Worm (Caenorhabditis elegans) whole organism, L2 larva: ENCODE measurements around the gene B0228.8.

ENCODE experiments used
- C34F6.9 ChIP-seq: fragments of 150-350 bp; optimal IDR thresholded peaks from 2 replicates; lab custom pipeline; 2014; ENCODE audit warnings: missing biosample characterization, missing genetic modification characterization
- F13H6.1 ChIP-seq: sonication (generic microtip); optimal IDR thresholded peaks from 2 replicates; lab custom pipeline; 2016; ENCODE audit warnings: missing genetic modification characterization, missing compliant biosample characterization
- Y55F3AM.14 ChIP-seq: fragments of 200-800 bp; sonication (Bioruptor generic); optimal IDR thresholded peaks from 2 replicates; lab custom pipeline; 2018; ENCODE audit warnings: mild to moderate bottlenecking, missing genetic modification characterization, missing compliant biosample characterization
- ZK546.5 ChIP-seq: sonication (generic microtip); optimal IDR thresholded peaks from 2 replicates; lab custom pipeline; 2017; ENCODE audit warnings: missing biosample characterization, missing genetic modification characterization
- alr-1 ChIP-seq: fragments of 150-350 bp; optimal IDR thresholded peaks from 2 replicates; lab custom pipeline; 2014; ENCODE audit warnings: missing biosample characterization, missing genetic modification characterization
- aly-2 ChIP-seq: fragments of 150-350 bp; optimal IDR thresholded peaks from 2 replicates; lab custom pipeline; 2014; ENCODE audit warnings: missing biosample characterization, missing genetic modification characterization
- ama-1 ChIP-seq: fragments of 150-350 bp; optimal IDR thresholded peaks from 2 replicates; lab custom pipeline; 2018; ENCODE audit warnings: inconsistent platforms
- ceh-16 ChIP-seq: fragments of 150-350 bp; optimal IDR thresholded peaks from 2 replicates; lab custom pipeline; 2014; ENCODE audit warnings: missing biosample characterization, missing genetic modification characterization
- ceh-82 ChIP-seq: fragments of 150-350 bp; optimal IDR thresholded peaks from 2 replicates; lab custom pipeline; 2014; ENCODE audit warnings: missing biosample characterization, missing genetic modification characterization
- dmd-4 ChIP-seq: sonication (generic microtip); optimal IDR thresholded peaks from 2 replicates; lab custom pipeline; 2017; ENCODE audit warnings: missing biosample characterization, missing genetic modification characterization
- elt-1 ChIP-seq: fragments of 150-350 bp; optimal IDR thresholded peaks from 2 replicates; lab custom pipeline; 2014; ENCODE audit warnings: missing biosample characterization, missing genetic modification characterization
- elt-3 ChIP-seq: sonication (generic microtip); optimal IDR thresholded peaks from 2 replicates; lab custom pipeline; 2017; ENCODE audit warnings: missing biosample characterization, missing genetic modification characterization
- fos-1 ChIP-seq: fragments of 150-350 bp; optimal IDR thresholded peaks from 2 replicates; lab custom pipeline; 2014; ENCODE audit warnings: missing biosample characterization, missing genetic modification characterization
- gmeb-1 ChIP-seq: fragments of 150-350 bp; optimal IDR thresholded peaks from 2 replicates; lab custom pipeline; 2014; ENCODE audit warnings: missing biosample characterization, missing genetic modification characterization
- lin-11 ChIP-seq: fragments of 150-350 bp; sonication (generic microtip); optimal IDR thresholded peaks from 2 replicates; lab custom pipeline; 2014; ENCODE audit warnings: missing biosample characterization, missing genetic modification characterization, inconsistent platforms, mixed read lengths
- lin-39 ChIP-seq: fragments of 150-350 bp; optimal IDR thresholded peaks from 2 replicates; lab custom pipeline; 2014; ENCODE audit warnings: missing biosample characterization, missing genetic modification reagents, missing genetic modification characterization
- lsy-2 ChIP-seq, 2 experiments: fragments of 150-350 bp in 1 of 2; sonication (generic microtip) in 1 of 2; optimal IDR thresholded peaks; 2 replicates each; lab custom pipeline; 2014 to 2017; ENCODE audit warnings: missing biosample characterization in 2 of 2, missing genetic modification characterization in 2 of 2
- mab-5 ChIP-seq: fragments of 150-350 bp; optimal IDR thresholded peaks from 2 replicates; lab custom pipeline; 2014; ENCODE audit warnings: missing biosample characterization, missing genetic modification characterization
- mbf-1 ChIP-seq: sonication (generic microtip); optimal IDR thresholded peaks from 2 replicates; lab custom pipeline; 2017; ENCODE audit warnings: missing biosample characterization, missing genetic modification characterization
- nhr-10 ChIP-seq: sonication (generic microtip); optimal IDR thresholded peaks from 2 replicates; lab custom pipeline; 2017; ENCODE audit warnings: missing biosample characterization, missing genetic modification characterization
- nhr-11 ChIP-seq: fragments of 150-350 bp; optimal IDR thresholded peaks from 2 replicates; lab custom pipeline; 2014; ENCODE audit warnings: missing biosample characterization, missing genetic modification characterization
- nhr-12 ChIP-seq: fragments of 150-350 bp; optimal IDR thresholded peaks from 2 replicates; lab custom pipeline; 2014; ENCODE audit warnings: missing biosample characterization, missing genetic modification characterization
- nhr-129 ChIP-seq: fragments of 150-350 bp; optimal IDR thresholded peaks from 2 replicates; lab custom pipeline; 2014; ENCODE audit warnings: missing biosample characterization, missing genetic modification characterization
- nhr-23 ChIP-seq: fragments of 150-350 bp; optimal IDR thresholded peaks from 2 replicates; lab custom pipeline; 2014; ENCODE audit warnings: missing biosample characterization, missing genetic modification reagents, missing genetic modification characterization
- nhr-237 ChIP-seq: fragments of 150-350 bp; optimal IDR thresholded peaks from 2 replicates; lab custom pipeline; 2014; ENCODE audit warnings: missing biosample characterization, missing genetic modification characterization
- nhr-25 ChIP-seq: fragments of 150-350 bp; sonication (generic microtip); optimal IDR thresholded peaks from 3 replicates; lab custom pipeline; 2014; ENCODE audit warnings: missing biosample characterization, missing genetic modification characterization
- nhr-6 ChIP-seq: fragments of 150-350 bp; optimal IDR thresholded peaks from 2 replicates; lab custom pipeline; 2014; ENCODE audit warnings: missing biosample characterization, missing genetic modification characterization
- nhr-77 ChIP-seq: fragments of 150-350 bp; optimal IDR thresholded peaks from 2 replicates; lab custom pipeline; 2014; ENCODE audit warnings: missing biosample characterization, missing genetic modification characterization
- peb-1 ChIP-seq: fragments of 150-350 bp; optimal IDR thresholded peaks from 2 replicates; lab custom pipeline; 2014; ENCODE audit warnings: missing biosample characterization, missing genetic modification characterization
- sem-4 ChIP-seq: fragments of 150-350 bp; optimal IDR thresholded peaks from 2 replicates; lab custom pipeline; 2014; ENCODE audit warnings: missing biosample characterization, missing genetic modification reagents, missing genetic modification characterization
- skn-1 ChIP-seq: sonication (generic microtip); optimal IDR thresholded peaks from 2 replicates; lab custom pipeline; 2017; ENCODE audit warnings: missing biosample characterization, missing genetic modification characterization
- sma-3 ChIP-seq: sonication (generic microtip); optimal IDR thresholded peaks from 2 replicates; lab custom pipeline; 2016; ENCODE audit warnings: missing genetic modification reagents, missing genetic modification characterization, missing compliant biosample characterization
- sma-9 ChIP-seq, 2 experiments: fragments of 150-350 bp in 1 of 2; sonication (generic microtip) in 1 of 2; optimal IDR thresholded peaks; 2 replicates each; lab custom pipeline; 2014 to 2016; ENCODE audit warnings: missing genetic modification characterization in 2 of 2, mild to moderate bottlenecking in 1 of 2, missing biosample characterization in 1 of 2, missing compliant biosample characterization in 1 of 2, missing genetic modification reagents in 1 of 2, moderate library complexity in 1 of 2
- snpc-4 ChIP-seq: fragments of 150-350 bp; optimal IDR thresholded peaks from 2 replicates; lab custom pipeline; 2014; ENCODE audit warnings: missing biosample characterization, missing genetic modification characterization
- unc-39 ChIP-seq: fragments of 150-350 bp; optimal IDR thresholded peaks from 2 replicates; lab custom pipeline; 2014; ENCODE audit warnings: missing biosample characterization, missing genetic modification characterization
- unc-62 ChIP-seq: fragments of 150-350 bp; optimal IDR thresholded peaks from 2 replicates; lab custom pipeline; 2014; ENCODE audit warnings: missing biosample characterization, missing genetic modification reagents, missing genetic modification characterization
- zag-1 ChIP-seq: fragments of 150-350 bp; optimal IDR thresholded peaks from 2 replicates; lab custom pipeline; 2014; ENCODE audit warnings: missing biosample characterization, missing genetic modification characterization
- ztf-11 ChIP-seq: sonication (generic microtip); optimal IDR thresholded peaks from 2 replicates; lab custom pipeline; 2017; ENCODE audit warnings: missing biosample characterization, missing genetic modification characterization
- ztf-4 ChIP-seq: fragments of 150-350 bp; optimal IDR thresholded peaks from 2 replicates; lab custom pipeline; 2014; ENCODE audit warnings: missing biosample characterization, missing genetic modification characterization

The B0228.8 gene

DNA sequence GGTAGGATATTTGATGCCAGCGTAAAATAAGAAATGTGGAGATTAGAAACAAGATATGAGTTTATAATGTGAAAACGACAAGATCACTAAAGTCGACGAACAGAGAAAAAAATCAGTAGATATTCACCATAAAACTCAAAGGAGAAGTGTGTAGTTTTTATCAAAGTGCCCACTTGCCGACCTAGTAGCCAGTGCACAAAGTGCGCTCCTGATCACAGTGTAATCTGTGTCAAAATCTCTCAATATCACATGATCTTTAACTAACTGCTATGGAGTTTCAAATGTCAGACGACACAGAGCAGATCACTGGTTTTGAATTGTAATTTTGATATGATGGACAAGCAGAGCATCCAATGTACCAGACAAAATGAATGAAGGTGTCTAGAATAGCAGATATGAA, 40.9 kb downstream of the B0228.8 start:
- no peak for TF ChIP-seq nhr-77
- peak; percentile 29 for TF ChIP-seq nhr-129 (tag; lab: Kevin White, UChicago)

DNA sequence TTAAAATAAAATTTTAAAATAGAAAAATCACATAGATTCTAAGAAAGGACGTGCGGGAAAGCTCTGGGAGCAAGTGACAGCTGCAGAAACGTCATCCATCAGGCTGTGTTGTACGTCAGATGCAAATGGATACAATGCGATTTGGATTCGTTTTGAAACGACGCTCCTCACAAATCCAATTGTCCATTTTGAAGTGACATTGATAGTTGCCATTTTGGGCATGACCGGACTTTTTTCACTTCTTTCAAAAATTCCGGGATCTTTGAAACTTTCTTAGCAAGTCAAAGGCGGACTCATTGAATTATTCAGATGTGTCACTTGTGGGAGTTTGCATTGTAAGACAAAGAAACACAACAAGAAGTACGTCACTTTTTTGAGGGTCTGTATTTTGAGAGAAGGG, 42.3 kb downstream of the B0228.8 start:
- TF ChIP-seq ztf-11 (tag; lab: Kevin White, UChicago) (no peak), elt-1 (tag; lab: Kevin White, UChicago) (no peak), fos-1 (tag; lab: Kevin White, UChicago) (no peak), F13H6.1 (no peak), gmeb-1 (tag; lab: Kevin White, UChicago) (no peak), unc-39 (tag; lab: Kevin White, UChicago) (no peak)

DNA sequence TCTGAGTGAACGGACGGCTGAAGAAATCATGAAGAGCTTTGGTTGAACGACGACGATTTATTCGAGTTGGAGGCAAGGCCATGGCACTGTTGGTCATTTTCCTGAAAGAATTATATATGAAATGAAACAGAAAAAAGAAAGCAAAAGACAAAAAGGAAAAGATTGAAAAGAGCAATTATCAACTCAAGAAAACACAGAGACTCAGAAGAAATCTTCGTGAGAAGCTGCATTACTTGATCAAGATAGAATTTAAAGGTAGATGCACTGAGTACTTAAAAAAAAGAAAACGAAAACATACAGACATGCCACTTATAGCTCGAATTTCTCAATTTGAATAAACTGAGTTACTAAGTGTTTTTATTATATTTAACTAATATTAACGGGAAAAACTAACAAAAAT, 42.8 kb downstream of the B0228.8 start, which contains the start of gene cpna-5:
TSS of gene cpna-5 (minus strand) at position 101 of the 400 bp plus-strand sequence.
- TF ChIP-seq lin-11 = no peak
- TF ChIP-seq aly-2 (tag; lab: Kevin White, UChicago) = no peak
- no peak for TF ChIP-seq C34F6.9 (tag; lab: Kevin White, UChicago)
- TF ChIP-seq gmeb-1 (tag; lab: Kevin White, UChicago) = no peak
- TF ChIP-seq Y55F3AM.14 (GFP tag; lab: Kevin White, UChicago) = no peak
- no peak for TF ChIP-seq nhr-23 (tag; lab: Kevin White, UChicago)
- no peak for TF ChIP-seq ztf-4 (tag; lab: Kevin White, UChicago)
- no peak for TF ChIP-seq lsy-2 (tag; optimal IDR thresholded peaks at IDR 0.05; lab: Kevin White, UChicago)
- no peak for TF ChIP-seq lin-39
- no peak for TF ChIP-seq unc-39 (tag; lab: Kevin White, UChicago)
- no peak for TF ChIP-seq nhr-11 (tag; lab: Kevin White, UChicago)
- TF ChIP-seq alr-1 (tag; lab: Kevin White, UChicago) = no peak
- no peak for TF ChIP-seq nhr-237 (tag; lab: Kevin White, UChicago)

DNA sequence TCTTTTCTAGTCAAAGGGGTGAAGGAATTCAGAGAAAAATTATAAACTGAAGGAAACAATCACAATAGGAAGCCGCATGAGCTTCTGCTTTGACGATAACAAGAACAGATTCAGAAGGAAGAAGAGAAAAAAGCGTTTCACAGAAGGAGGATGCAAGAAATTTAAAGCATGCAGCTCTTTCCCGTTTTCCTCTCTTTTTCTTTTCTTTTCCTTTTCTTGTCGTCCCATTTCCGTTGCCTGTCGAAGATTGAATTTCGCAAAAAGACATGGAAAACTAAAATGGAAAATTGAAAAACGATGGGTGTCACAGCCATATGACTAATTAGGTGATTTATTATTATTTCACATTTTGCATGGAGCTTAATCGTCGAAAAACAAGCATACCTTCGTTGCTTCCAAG, 45.2 kb downstream of the B0228.8 start:
- no peak for TF ChIP-seq nhr-77
- no peak for TF ChIP-seq snpc-4
- no peak for TF ChIP-seq aly-2 (tag; lab: Kevin White, UChicago)
- TF ChIP-seq ztf-4 (tag; lab: Kevin White, UChicago) = no peak
- no peak for TF ChIP-seq elt-3 (tag; lab: Kevin White, UChicago)
- TF ChIP-seq sma-3 (GFP tag; lab: Kevin White, UChicago) = no peak
- no peak for TF ChIP-seq mab-5 (tag; lab: Kevin White, UChicago)
- TF ChIP-seq dmd-4 (tag; lab: Kevin White, UChicago) = no peak
- TF ChIP-seq ZK546.5 (tag; lab: Kevin White, UChicago) = no peak
- TF ChIP-seq ceh-82 (tag; lab: Kevin White, UChicago) = no peak
- TF ChIP-seq C34F6.9 (tag; lab: Kevin White, UChicago) = peak; percentile 6
- no peak for TF ChIP-seq ceh-16 (tag; lab: Kevin White, UChicago)
- TF ChIP-seq nhr-12 (tag; lab: Kevin White, UChicago) = no peak
- TF ChIP-seq skn-1 (tag; lab: Kevin White, UChicago) = no peak
- no peak for TF ChIP-seq nhr-6 (tag; lab: Kevin White, UChicago)
- TF ChIP-seq lsy-2 (tag; optimal IDR thresholded peaks at IDR 0.05; lab: Kevin White, UChicago) = peak in 1 of 2 experiments; percentile 15
- TF ChIP-seq nhr-10 (tag; lab: Kevin White, UChicago) = no peak
- no peak for TF ChIP-seq unc-62
- no peak for TF ChIP-seq ztf-11 (tag; lab: Kevin White, UChicago)
- no peak for TF ChIP-seq fos-1 (tag; lab: Kevin White, UChicago)
- TF ChIP-seq F13H6.1 = peak; percentile 36
- TF ChIP-seq gmeb-1 (tag; lab: Kevin White, UChicago) = no peak
- no peak for TF ChIP-seq sem-4 (tag; lab: Kevin White, UChicago)
- TF ChIP-seq nhr-25 = no peak
- no peak for TF ChIP-seq zag-1
- TF ChIP-seq peb-1 (tag; lab: Kevin White, UChicago) = no peak
- peak; percentile 39 for TF ChIP-seq sma-9 (GFP tag; optimal IDR thresholded peaks at IDR 0.05; lab: Kevin White, UChicago)
- TF ChIP-seq sma-9 (tag; optimal IDR thresholded peaks at IDR 0.05; lab: Kevin White, UChicago) = no peak
- TF ChIP-seq elt-1 (tag; lab: Kevin White, UChicago) = no peak
- no peak for TF ChIP-seq ama-1 (lab: Kevin White, UChicago)
- no peak for TF ChIP-seq mbf-1 (tag; lab: Kevin White, UChicago)
